Fruit fly (Drosophila melanogaster): Measurements from ENCODE around the gene CG6765.

Gene CG6765

DNA sequence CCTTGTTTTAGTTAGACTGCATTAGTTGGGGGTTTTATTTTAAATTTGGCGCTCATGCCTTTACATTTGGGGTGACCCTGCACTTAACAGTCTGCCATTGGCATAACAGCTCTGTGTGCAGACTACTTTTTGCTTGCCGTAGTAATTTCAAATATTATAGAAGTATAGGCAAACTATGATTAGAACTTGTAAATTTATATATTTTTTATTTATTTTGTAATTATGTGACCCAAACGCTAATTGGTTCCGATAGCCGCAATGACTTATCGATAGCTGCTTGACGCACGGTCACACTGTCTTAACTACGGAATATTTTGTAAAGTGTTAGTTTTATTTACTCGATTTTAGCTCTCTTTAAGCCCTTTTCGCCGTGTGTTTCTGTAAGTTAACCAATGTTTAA lies 32.1 kb downstream of the CG6765 start, which contains the start of gene rhea (continued):
- TF ChIP-seq trem (tag; optimal IDR thresholded peaks at IDR 0.05) (peak; percentile 78), CG9727 (GFP tag; optimal IDR thresholded peaks at IDR 0.05) (no peak), slou (GFP tag; optimal IDR thresholded peaks at IDR 0.05) (no peak), ttk (GFP tag; IDR thresholded peaks at IDR 0.05) (no peak), gsb-n (tag; optimal IDR thresholded peaks at IDR 0.05) (peak; percentile 35), CG10462 (GFP tag; optimal IDR thresholded peaks at IDR 0.05) (no peak), twi (tag; optimal IDR thresholded peaks at IDR 0.05) (no peak), H2.0 (GFP tag; IDR thresholded peaks at IDR 0.05) (no peak), CG10209 (GFP tag; optimal IDR thresholded peaks at IDR 0.05) (no peak), ac (GFP tag; optimal IDR thresholded peaks at IDR 0.05) (no peak), CHES-1-like (GFP tag; optimal IDR thresholded peaks at IDR 0.05) (no peak), CG2120 (GFP tag; optimal IDR thresholded peaks at IDR 0.05) (peak; percentile 7), Bgb (GFP tag; IDR thresholded peaks at IDR 0.05; ENCODE audit: partially characterized antibody) (peak; percentile 83), CG12236 (GFP tag; optimal IDR thresholded peaks at IDR 0.05) (no peak), CG15601 (tag; optimal IDR thresholded peaks at IDR 0.05) (peak; percentile 48), CG14050 (GFP tag; IDR thresholded peaks at IDR 0.05) (no peak), Elba2 (GFP tag; optimal IDR thresholded peaks at IDR 0.05) (no peak), CG12391 (tag; optimal IDR thresholded peaks at IDR 0.05) (peak; percentile 65), Ets65A (GFP tag) (no peak), caup (GFP tag; optimal IDR thresholded peaks at IDR 0.05; ENCODE audit: severe bottlenecking) (no peak), CG8281 (tag; optimal IDR thresholded peaks at IDR 0.05) (no peak), Ssrp (tag; optimal IDR thresholded peaks at IDR 0.05) (no peak), stc (GFP tag; IDR thresholded peaks at IDR 0.05) (no peak), CG14965 (GFP tag; optimal IDR thresholded peaks at IDR 0.05; ENCODE audit: borderline replicate concordance) (no peak), corto (GFP tag; optimal IDR thresholded peaks at IDR 0.05) (no peak), Side (GFP tag; optimal IDR thresholded peaks at IDR 0.05) (no peak), btn (GFP tag; optimal IDR thresholded peaks at IDR 0.05) (no peak), CG4424 (GFP tag; optimal IDR thresholded peaks at IDR 0.05) (peak; percentile 22), CG13775 (GFP tag; optimal IDR thresholded peaks at IDR 0.05) (peak; percentile 37), CG33557 (GFP tag; optimal IDR thresholded peaks at IDR 0.05) (no peak), CG15479 (GFP tag; optimal IDR thresholded peaks at IDR 0.05) (no peak), CG12219 (GFP tag; optimal IDR thresholded peaks at IDR 0.05) (no peak), ranshi (GFP tag; IDR thresholded peaks at IDR 0.05) (peak; percentile 82), CG15073 (GFP tag; optimal IDR thresholded peaks at IDR 0.05) (no peak), CG2129 (GFP tag; IDR thresholded peaks at IDR 0.05; ENCODE audit: partially characterized antibody) (peak; percentile 61), al (GFP tag; IDR thresholded peaks at IDR 0.05) (no peak), CG13287 (GFP tag; IDR thresholded peaks at IDR 0.05; ENCODE audit: partially characterized antibody) (peak; percentile 92), CG16815 (GFP tag; optimal IDR thresholded peaks at IDR 0.05) (no peak), dm (GFP tag; optimal IDR thresholded peaks at IDR 0.05) (no peak), Taf1 (GFP tag; IDR thresholded peaks at IDR 0.05) (no peak), maf-S (GFP tag; optimal IDR thresholded peaks at IDR 0.05) (no peak), CG43689 (GFP tag; IDR thresholded peaks at IDR 0.05) (no peak), CG11504 (tag; optimal IDR thresholded peaks at IDR 0.05) (peak; percentile 33), B-H1 (GFP tag; IDR thresholded peaks at IDR 0.05) (no peak), usp (GFP tag; optimal IDR thresholded peaks at IDR 0.05) (no peak), CG4707 (GFP tag; optimal IDR thresholded peaks at IDR 0.05) (no peak), insv (GFP tag; optimal IDR thresholded peaks at IDR 0.05) (no peak), CG3407 (GFP tag; optimal IDR thresholded peaks at IDR 0.05) (no peak), Deaf1 (tag; optimal IDR thresholded peaks at IDR 0.05) (no peak), E2f1 (GFP tag; IDR thresholded peaks at IDR 0.05) (no peak), D (optimal IDR thresholded peaks at IDR 0.05) (no peak), D (GFP tag; optimal IDR thresholded peaks at IDR 0.05) (no peak)

Data from whole organism, embryonic.